Worm (Caenorhabditis elegans) whole organism, L2 larva: Measurements from ENCODE around the gene pzf-1.
"Not testable (repeated sequence)": the region's sequence is repeated elsewhere in the genome, so short reads cannot be mapped to it uniquely, and the experiment has no call there.

Experiments used
- C34F6.9 ChIP-seq: fragments of 150-350 bp; optimal IDR thresholded peaks from 2 replicates; lab custom pipeline; 2014; ENCODE audit warnings: missing biosample characterization, missing genetic modification characterization
- R02D3.7 ChIP-seq: fragments of 150-350 bp; optimal IDR thresholded peaks from 2 replicates; lab custom pipeline; 2014; ENCODE audit warnings: missing biosample characterization, missing genetic modification characterization
- Y55F3AM.14 ChIP-seq: fragments of 200-800 bp; sonication (Bioruptor generic); optimal IDR thresholded peaks from 2 replicates; lab custom pipeline; 2018; ENCODE audit warnings: mild to moderate bottlenecking, missing genetic modification characterization, missing compliant biosample characterization
- ZK546.5 ChIP-seq: sonication (generic microtip); optimal IDR thresholded peaks from 2 replicates; lab custom pipeline; 2017; ENCODE audit warnings: missing biosample characterization, missing genetic modification characterization
- alr-1 ChIP-seq: fragments of 150-350 bp; optimal IDR thresholded peaks from 2 replicates; lab custom pipeline; 2014; ENCODE audit warnings: missing biosample characterization, missing genetic modification characterization
- ama-1 ChIP-seq: fragments of 150-350 bp; optimal IDR thresholded peaks from 2 replicates; lab custom pipeline; 2018; ENCODE audit warnings: inconsistent platforms
- ceh-82 ChIP-seq: fragments of 150-350 bp; optimal IDR thresholded peaks from 2 replicates; lab custom pipeline; 2014; ENCODE audit warnings: missing biosample characterization, missing genetic modification characterization
- crh-2 ChIP-seq: sonication (generic microtip); optimal IDR thresholded peaks from 2 replicates; lab custom pipeline; 2017; ENCODE audit warnings: missing biosample characterization, missing genetic modification characterization
- dmd-4 ChIP-seq: sonication (generic microtip); optimal IDR thresholded peaks from 2 replicates; lab custom pipeline; 2017; ENCODE audit warnings: missing biosample characterization, missing genetic modification characterization
- egl-27 ChIP-seq: sonication (generic microtip); optimal IDR thresholded peaks from 3 replicates; lab custom pipeline; 2017; ENCODE audit warnings: missing biosample characterization, missing genetic modification reagents, missing genetic modification characterization
- elt-1 ChIP-seq: fragments of 150-350 bp; optimal IDR thresholded peaks from 2 replicates; lab custom pipeline; 2014; ENCODE audit warnings: missing biosample characterization, missing genetic modification characterization
- elt-3 ChIP-seq: sonication (generic microtip); optimal IDR thresholded peaks from 2 replicates; lab custom pipeline; 2017; ENCODE audit warnings: missing biosample characterization, missing genetic modification characterization
- fos-1 ChIP-seq: fragments of 150-350 bp; optimal IDR thresholded peaks from 2 replicates; lab custom pipeline; 2014; ENCODE audit warnings: missing biosample characterization, missing genetic modification characterization
- gmeb-1 ChIP-seq: fragments of 150-350 bp; optimal IDR thresholded peaks from 2 replicates; lab custom pipeline; 2014; ENCODE audit warnings: missing biosample characterization, missing genetic modification characterization
- lin-11 ChIP-seq: fragments of 150-350 bp; sonication (generic microtip); optimal IDR thresholded peaks from 2 replicates; lab custom pipeline; 2014; ENCODE audit warnings: missing biosample characterization, missing genetic modification characterization, inconsistent platforms, mixed read lengths
- lin-13 ChIP-seq: fragments of 150-350 bp; optimal IDR thresholded peaks from 2 replicates; lab custom pipeline; 2014; ENCODE audit warnings: missing biosample characterization, missing genetic modification reagents, missing genetic modification characterization
- mab-5 ChIP-seq: fragments of 150-350 bp; optimal IDR thresholded peaks from 2 replicates; lab custom pipeline; 2014; ENCODE audit warnings: missing biosample characterization, missing genetic modification characterization
- mbf-1 ChIP-seq: sonication (generic microtip); optimal IDR thresholded peaks from 2 replicates; lab custom pipeline; 2017; ENCODE audit warnings: missing biosample characterization, missing genetic modification characterization
- mdl-1 ChIP-seq, 2 experiments: fragments of 150-350 bp in 1 of 2; sonication (generic microtip) in 1 of 2; optimal IDR thresholded peaks; 2 replicates each; lab custom pipeline; 2017; ENCODE audit warnings: missing biosample characterization in 2 of 2, missing genetic modification characterization in 2 of 2
- nhr-11 ChIP-seq: fragments of 150-350 bp; optimal IDR thresholded peaks from 2 replicates; lab custom pipeline; 2014; ENCODE audit warnings: missing biosample characterization, missing genetic modification characterization
- nhr-12 ChIP-seq: fragments of 150-350 bp; optimal IDR thresholded peaks from 2 replicates; lab custom pipeline; 2014; ENCODE audit warnings: missing biosample characterization, missing genetic modification characterization
- nhr-21 ChIP-seq: fragments of 150-350 bp; optimal IDR thresholded peaks from 2 replicates; lab custom pipeline; 2014; ENCODE audit warnings: missing biosample characterization, missing genetic modification characterization
- nhr-237 ChIP-seq: fragments of 150-350 bp; optimal IDR thresholded peaks from 2 replicates; lab custom pipeline; 2014; ENCODE audit warnings: missing biosample characterization, missing genetic modification characterization
- nhr-25 ChIP-seq: fragments of 150-350 bp; sonication (generic microtip); optimal IDR thresholded peaks from 3 replicates; lab custom pipeline; 2014; ENCODE audit warnings: missing biosample characterization, missing genetic modification characterization
- nhr-77 ChIP-seq: fragments of 150-350 bp; optimal IDR thresholded peaks from 2 replicates; lab custom pipeline; 2014; ENCODE audit warnings: missing biosample characterization, missing genetic modification characterization
- peb-1 ChIP-seq: fragments of 150-350 bp; optimal IDR thresholded peaks from 2 replicates; lab custom pipeline; 2014; ENCODE audit warnings: missing biosample characterization, missing genetic modification characterization
- skn-1 ChIP-seq: sonication (generic microtip); optimal IDR thresholded peaks from 2 replicates; lab custom pipeline; 2017; ENCODE audit warnings: missing biosample characterization, missing genetic modification characterization
- sma-3 ChIP-seq: sonication (generic microtip); optimal IDR thresholded peaks from 2 replicates; lab custom pipeline; 2016; ENCODE audit warnings: missing genetic modification reagents, missing genetic modification characterization, missing compliant biosample characterization
- sma-9 ChIP-seq, 2 experiments: fragments of 150-350 bp in 1 of 2; sonication (generic microtip) in 1 of 2; optimal IDR thresholded peaks; 2 replicates each; lab custom pipeline; 2014 to 2016; ENCODE audit warnings: missing genetic modification characterization in 2 of 2, mild to moderate bottlenecking in 1 of 2, missing biosample characterization in 1 of 2, missing compliant biosample characterization in 1 of 2, missing genetic modification reagents in 1 of 2, moderate library complexity in 1 of 2
- snpc-4 ChIP-seq: fragments of 150-350 bp; optimal IDR thresholded peaks from 2 replicates; lab custom pipeline; 2014; ENCODE audit warnings: missing biosample characterization, missing genetic modification characterization
- unc-39 ChIP-seq: fragments of 150-350 bp; optimal IDR thresholded peaks from 2 replicates; lab custom pipeline; 2014; ENCODE audit warnings: missing biosample characterization, missing genetic modification characterization
- unc-55 ChIP-seq: fragments of 150-350 bp; sonication (generic microtip); optimal IDR thresholded peaks from 3 replicates; lab custom pipeline; 2014; ENCODE audit warnings: missing biosample characterization, missing genetic modification reagents, missing genetic modification characterization
- unc-62 ChIP-seq: fragments of 150-350 bp; optimal IDR thresholded peaks from 2 replicates; lab custom pipeline; 2014; ENCODE audit warnings: missing biosample characterization, missing genetic modification reagents, missing genetic modification characterization
- ztf-1 ChIP-seq: fragments of 200-800 bp; sonication (Bioruptor generic); conservative IDR thresholded peaks from 2 replicates; pipeline ENCODE4 v1.3.6; 2022; ENCODE audit warnings: missing genetic modification characterization, missing compliant biosample characterization
- ztf-11 ChIP-seq: sonication (generic microtip); optimal IDR thresholded peaks from 2 replicates; lab custom pipeline; 2017; ENCODE audit warnings: missing biosample characterization, missing genetic modification characterization
- ztf-4 ChIP-seq: fragments of 150-350 bp; optimal IDR thresholded peaks from 2 replicates; lab custom pipeline; 2014; ENCODE audit warnings: missing biosample characterization, missing genetic modification characterization

Gene pzf-1

ce11 chrV:15911848-15912247 lies 16.4 kb downstream of the pzf-1 start, which contains the start of gene F35E8.6:
TSS of gene F35E8.6 (plus strand) at chrV:15912148.
- no peak for TF ChIP-seq elt-1
- no peak for TF ChIP-seq Y55F3AM.14 (GFP tag; lab: Kevin White, UChicago)
- no peak for TF ChIP-seq ztf-11 (tag; lab: Kevin White, UChicago)
- TF ChIP-seq elt-3 (tag; lab: Kevin White, UChicago) = no peak
- TF ChIP-seq mbf-1 (tag; lab: Kevin White, UChicago) = no peak
- TF ChIP-seq unc-62 (GFP tag; lab: Kevin White, UChicago) = no peak
- no peak for TF ChIP-seq nhr-11 (tag; lab: Kevin White, UChicago)
- no peak for TF ChIP-seq nhr-21
- TF ChIP-seq unc-39 (tag; lab: Kevin White, UChicago) = no peak
- no peak for TF ChIP-seq lin-11 (tag; lab: Kevin White, UChicago)
- TF ChIP-seq unc-55 (GFP tag; lab: Kevin White, UChicago) = no peak
- no peak for TF ChIP-seq sma-9 (GFP tag; optimal IDR thresholded peaks at IDR 0.05; lab: Kevin White, UChicago)
- no peak for TF ChIP-seq sma-9 (tag; optimal IDR thresholded peaks at IDR 0.05; lab: Kevin White, UChicago)
- TF ChIP-seq mab-5 (tag; lab: Kevin White, UChicago) = no peak
- no peak for TF ChIP-seq dmd-4 (tag; lab: Kevin White, UChicago)
- TF ChIP-seq nhr-25 (tag; lab: Kevin White, UChicago) = no peak
- no peak for TF ChIP-seq egl-27 (tag; lab: Kevin White, UChicago)

ce11 chrV:15905530-15905929 lies 22.7 kb downstream of the pzf-1 start, which contains the start of the genes F35E8.1 and F35E8.2:
TSS of gene F35E8.1 (minus strand) at chrV:15905630.
TSS of gene F35E8.2 (plus strand) at chrV:15905661.
- not testable (repeated sequence) for TF ChIP-seq ztf-4; ztf-1 (GFP tag; lab: Robert Waterston, UW); sma-3 (GFP tag; lab: Kevin White, UChicago)

DNA sequence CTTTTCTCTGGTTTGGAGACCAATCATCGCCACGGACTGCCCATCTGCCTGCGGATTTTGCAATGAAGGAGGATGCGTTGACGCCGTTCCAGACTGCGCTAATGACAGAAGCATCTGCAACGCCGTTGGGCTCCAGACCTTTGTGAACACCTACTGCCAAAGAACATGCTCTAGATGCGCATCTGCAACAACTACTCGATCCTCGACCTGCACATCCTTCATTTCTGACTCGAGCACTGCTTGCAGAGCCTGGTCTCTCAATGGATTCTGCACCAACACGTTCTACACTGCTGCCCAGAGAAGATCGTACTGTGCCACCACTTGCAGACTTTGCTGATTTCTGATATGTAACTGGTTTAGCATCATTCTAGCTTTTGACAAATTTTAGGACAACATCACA lies 27.7 kb downstream of the pzf-1 start:
- TF ChIP-seq nhr-12 (no peak), unc-62 (GFP tag; lab: Kevin White, UChicago) (no peak), lin-13 (GFP tag; lab: Kevin White, UChicago) (no peak), snpc-4 (no peak), ceh-82 (tag; lab: Kevin White, UChicago) (no peak), sma-3 (GFP tag; lab: Kevin White, UChicago) (no peak), elt-1 (no peak), crh-2 (tag; lab: Kevin White, UChicago) (no peak), unc-39 (tag; lab: Kevin White, UChicago) (no peak), skn-1 (tag; lab: Kevin White, UChicago) (no peak), mdl-1 (tag; optimal IDR thresholded peaks at IDR 0.05; lab: Kevin White, UChicago) (no peak), alr-1 (tag; lab: Kevin White, UChicago) (no peak), sma-9 (GFP tag; optimal IDR thresholded peaks at IDR 0.05; lab: Kevin White, UChicago) (no peak), sma-9 (tag; optimal IDR thresholded peaks at IDR 0.05; lab: Kevin White, UChicago) (no peak), nhr-237 (tag; lab: Kevin White, UChicago) (no peak)

ce11 chrV:15899696-15900095 lies 28.5 kb downstream of the pzf-1 start, which contains the start of gene T06C12.14:
TSS of gene T06C12.14 (plus strand) at chrV:15899996.
- TF ChIP-seq snpc-4 (no peak), ceh-82 (tag; lab: Kevin White, UChicago) (no peak), unc-62 (GFP tag; lab: Kevin White, UChicago) (no peak), mdl-1 (tag; optimal IDR thresholded peaks at IDR 0.05; lab: Kevin White, UChicago) (no peak), sma-9 (GFP tag; optimal IDR thresholded peaks at IDR 0.05; lab: Kevin White, UChicago) (no peak), sma-9 (tag; optimal IDR thresholded peaks at IDR 0.05; lab: Kevin White, UChicago) (no peak), ztf-1 (GFP tag; lab: Robert Waterston, UW) (no peak), R02D3.7 (tag; lab: Kevin White, UChicago) (no peak)

- no peak for TF ChIP-seq C34F6.9 (tag; lab: Kevin White, UChicago)
- TF ChIP-seq fos-1 (tag; lab: Kevin White, UChicago) = no peak
- no peak for TF ChIP-seq elt-1
- no peak for TF ChIP-seq ztf-1 (GFP tag; lab: Robert Waterston, UW)
- TF ChIP-seq elt-3 (tag; lab: Kevin White, UChicago) = no peak
- TF ChIP-seq lin-11 (tag; lab: Kevin White, UChicago) = no peak
- TF ChIP-seq ztf-4 = no peak
- TF ChIP-seq mbf-1 (tag; lab: Kevin White, UChicago) = no peak
- TF ChIP-seq nhr-21 = no peak
- TF ChIP-seq ZK546.5 (tag; lab: Kevin White, UChicago) = no peak
- no peak for TF ChIP-seq peb-1
- TF ChIP-seq gmeb-1 (tag; lab: Kevin White, UChicago) = no peak
- no peak for TF ChIP-seq Y55F3AM.14 (GFP tag; lab: Kevin White, UChicago)
- TF ChIP-seq ama-1 (lab: Kevin White, UChicago) = no peak
- TF ChIP-seq nhr-77 (tag; lab: Kevin White, UChicago) = no peak
- no peak for TF ChIP-seq nhr-11 (tag; lab: Kevin White, UChicago)
- no peak for TF ChIP-seq nhr-237 (tag; lab: Kevin White, UChicago)
- TF ChIP-seq egl-27 (tag; lab: Kevin White, UChicago) = no peak
Observed at ce11 chrV:15897696-15898095, 30.5 kb downstream of the pzf-1 start, which contains the start of gene str-60. TSS of gene str-60 (plus strand) at chrV:15897996.
